Fruit fly (Drosophila melanogaster): ENCODE data around the gene CG5412.
A peak's percentile ranks its signal among the peaks of the same experiment; 100 is the strongest.

The CG5412 gene

dm6 chr3R:20556281-20557113 is 20.4 kb upstream of the CG5412 start (continued):
- TF ChIP-seq mam (GFP tag; optimal IDR thresholded peaks at IDR 0.05) (peak; percentile 65), nerfin-1 (tag; optimal IDR thresholded peaks at IDR 0.05) (no peak), CG15601 (tag; optimal IDR thresholded peaks at IDR 0.05) (no peak), yki (optimal IDR thresholded peaks at IDR 0.05) (no peak), CG17568 (GFP tag; optimal IDR thresholded peaks at IDR 0.05) (no peak), CG11456 (GFP tag; IDR thresholded peaks at IDR 0.05) (peak; percentile 74), Doc2 (GFP tag; IDR thresholded peaks at IDR 0.05) (no peak), BtbVII (GFP tag; optimal IDR thresholded peaks at IDR 0.05) (peak; percentile 83), dmrt99B (tag; optimal IDR thresholded peaks at IDR 0.05) (peak; percentile 68), prd (optimal IDR thresholded peaks at IDR 0.05) (no peak), prd (GFP tag; IDR thresholded peaks at IDR 0.05) (peak; percentile 76), CG10366 (GFP tag; IDR thresholded peaks at IDR 0.05) (peak; percentile 69), CG17829 (tag; optimal IDR thresholded peaks at IDR 0.05) (peak; percentile 41), Rx (GFP tag; IDR thresholded peaks at IDR 0.05) (no peak), bab2 (GFP tag; optimal IDR thresholded peaks at IDR 0.05) (peak; percentile 53), Oaz (GFP tag; IDR thresholded peaks at IDR 0.05) (peak; percentile 39; the same call in 1 of the 2 replicates), CG9437 (GFP tag; optimal IDR thresholded peaks at IDR 0.05) (peak; percentile 45), psq (GFP tag; optimal IDR thresholded peaks at IDR 0.05) (no peak), Atf-2 (GFP tag; optimal IDR thresholded peaks at IDR 0.05) (no peak), pzg (GFP tag; optimal IDR thresholded peaks at IDR 0.05) (no peak), Xbp1 (GFP tag; optimal IDR thresholded peaks at IDR 0.05) (peak; percentile 70), CG11398 (GFP tag; optimal IDR thresholded peaks at IDR 0.05) (no peak), CG32767 (GFP tag; IDR thresholded peaks at IDR 0.05) (peak; percentile 56; the same call in 1 of the 2 replicates), CG18599 (GFP tag; optimal IDR thresholded peaks at IDR 0.05) (peak; percentile 55), tna (GFP tag; IDR thresholded peaks at IDR 0.05; ENCODE audit: partially characterized antibody) (no peak), eyg (GFP tag; optimal IDR thresholded peaks at IDR 0.05) (no peak), Atf3 (GFP tag; optimal IDR thresholded peaks at IDR 0.05) (no peak), CG9817 (tag; optimal IDR thresholded peaks at IDR 0.05) (peak; percentile 35), repo (GFP tag; optimal IDR thresholded peaks at IDR 0.05) (no peak), Atf6 (GFP tag; IDR thresholded peaks at IDR 0.05) (peak; percentile 88), NK7.1 (GFP tag; optimal IDR thresholded peaks at IDR 0.05) (no peak), lola (GFP tag; optimal IDR thresholded peaks at IDR 0.05) (no peak), unc-4 (GFP tag; IDR thresholded peaks at IDR 0.05; ENCODE audit: partially characterized antibody) (no peak), CG16779 (GFP tag; IDR thresholded peaks at IDR 0.05) (peak; percentile 83), CG12104 (GFP tag; optimal IDR thresholded peaks at IDR 0.05) (no peak), CG10654 (GFP tag; optimal IDR thresholded peaks at IDR 0.05) (no peak), az2 (GFP tag; optimal IDR thresholded peaks at IDR 0.05) (peak; percentile 38), unpg (GFP tag; optimal IDR thresholded peaks at IDR 0.05) (peak; percentile 53), CG4730 (GFP tag; IDR thresholded peaks at IDR 0.05) (peak; percentile 79), ato (GFP tag; IDR thresholded peaks at IDR 0.05; ENCODE audit: partially characterized antibody) (no peak), CG17612 (GFP tag; IDR thresholded peaks at IDR 0.05) (peak; percentile 46; the same call in 1 of the 2 replicates), E2f2 (GFP tag; IDR thresholded peaks at IDR 0.05) (peak; percentile 35; the same call in 1 of the 2 replicates), emc (GFP tag; optimal IDR thresholded peaks at IDR 0.05) (no peak), sr (GFP tag; IDR thresholded peaks at IDR 0.05) (no peak), CG2712 (tag; optimal IDR thresholded peaks at IDR 0.05) (peak; percentile 71), Nf-YB (GFP tag; optimal IDR thresholded peaks at IDR 0.05) (peak; percentile 40), kah (GFP tag; optimal IDR thresholded peaks at IDR 0.05) (no peak), wdn (GFP tag; IDR thresholded peaks at IDR 0.05) (peak; percentile 61), Dfd (GFP tag; optimal IDR thresholded peaks at IDR 0.05) (no peak), CG6175 (GFP tag; IDR thresholded peaks at IDR 0.05) (peak; percentile 62; the same call in 1 of the 3 replicates)

Measured in whole organism, embryonic.